Fruit fly (Drosophila melanogaster) whole organism, embryonic: ENCODE results near the gene Spn38F.

Source experiments
- ATbp ChIP-seq: fragments of 200-800 bp; sonication (Bioruptor generic); optimal IDR thresholded peaks from 2 replicates; lab custom pipeline; 2017; ENCODE audit warnings: missing biosample characterization, mild to moderate bottlenecking, missing genetic modification characterization, missing genetic modification reagents
- Ada2b ChIP-seq: fragments of 200-800 bp; sonication (Bioruptor generic); IDR thresholded peaks from 2 replicates; pipeline ENCODE4 v1.3.6; 2022; ENCODE audit warnings: missing biosample characterization, missing genetic modification characterization
- CG10267 ChIP-seq: fragments of 200-800 bp; sonication (Bioruptor generic); optimal IDR thresholded peaks from 2 replicates; lab custom pipeline; 2018; ENCODE audit warnings: missing biosample characterization, mild to moderate bottlenecking, missing genetic modification characterization, moderate library complexity
- CG11504 ChIP-seq: fragments of 200-800 bp; sonication (Bioruptor generic); optimal IDR thresholded peaks from 3 replicates; lab custom pipeline; 2019; ENCODE audit warnings: missing biosample characterization, mild to moderate bottlenecking, missing genetic modification characterization, moderate library complexity
- CG11695 ChIP-seq: fragments of 200-800 bp; sonication (Bioruptor generic); IDR thresholded peaks from 3 replicates; pipeline ENCODE4 v1.3.6; 2022; ENCODE audit warnings: missing biosample characterization, missing genetic modification characterization
- CG12236 ChIP-seq: fragments of 200-800 bp; sonication (Bioruptor generic); optimal IDR thresholded peaks from 2 replicates; lab custom pipeline; 2016; ENCODE audit warnings: missing biosample characterization, missing genetic modification characterization
- CG12659 ChIP-seq: fragments of 200-800 bp; sonication (Bioruptor generic); optimal IDR thresholded peaks from 3 replicates; lab custom pipeline; 2017; ENCODE audit warnings: mild to moderate bottlenecking, missing biosample characterization, missing genetic modification reagents, missing genetic modification characterization
- CG14014 ChIP-seq: fragments of 200-800 bp; sonication (Bioruptor generic); IDR thresholded peaks from 2 replicates; pipeline ENCODE4 v1.3.6; 2022; ENCODE audit warnings: missing biosample characterization, missing genetic modification characterization
- CG15479 ChIP-seq: fragments of 200-800 bp; sonication (Bioruptor generic); optimal IDR thresholded peaks from 3 replicates; lab custom pipeline; 2019; ENCODE audit warnings: missing biosample characterization, mild to moderate bottlenecking, missing genetic modification characterization, moderate library complexity
- CG15601 ChIP-seq: fragments of 200-800 bp; sonication (Bioruptor generic); optimal IDR thresholded peaks from 3 replicates; lab custom pipeline; 2019; ENCODE audit warnings: missing biosample characterization, mild to moderate bottlenecking, missing genetic modification characterization, moderate library complexity
- CG17186 ChIP-seq: fragments of 200-800 bp; sonication (Bioruptor generic); optimal IDR thresholded peaks from 3 replicates; lab custom pipeline; 2017; ENCODE audit warnings: missing biosample characterization, missing genetic modification reagents, missing genetic modification characterization
- CG1832 ChIP-seq: fragments of 200-800 bp; sonication (Bioruptor generic); optimal IDR thresholded peaks from 2 replicates; lab custom pipeline; 2017; ENCODE audit warnings: missing biosample characterization, mild to moderate bottlenecking, missing genetic modification characterization, inconsistent platforms
- CG2129 ChIP-seq: fragments of 200-800 bp; sonication (Bioruptor generic); IDR thresholded peaks from 2 replicates; pipeline ENCODE4 v1.3.6; 2022; ENCODE audit warnings: missing biosample characterization, missing genetic modification characterization; ENCODE audit not compliant: partially characterized antibody
- CG2875 ChIP-seq: fragments of 200-800 bp; sonication (Bioruptor generic); optimal IDR thresholded peaks from 2 replicates; lab custom pipeline; 2017; ENCODE audit warnings: missing biosample characterization, mild to moderate bottlenecking, missing genetic modification characterization, missing genetic modification reagents
- CG30403 ChIP-seq: fragments of 200-800 bp; sonication (Bioruptor generic); optimal IDR thresholded peaks from 3 replicates; lab custom pipeline; 2016; ENCODE audit warnings: missing biosample characterization, missing genetic modification characterization
- CG32772 ChIP-seq: fragments of 200-800 bp; sonication (Bioruptor generic); IDR thresholded peaks from 2 replicates; pipeline ENCODE4 v1.3.6; 2022; ENCODE audit warnings: missing biosample characterization, missing genetic modification characterization
- CG34376 ChIP-seq: fragments of 200-800 bp; sonication (Bioruptor generic); optimal IDR thresholded peaks from 2 replicates; lab custom pipeline; 2018; ENCODE audit warnings: missing biosample characterization, mild to moderate bottlenecking, missing genetic modification characterization
- CG6765 ChIP-seq: fragments of 200-800 bp; sonication (Bioruptor generic); optimal IDR thresholded peaks from 3 replicates; lab custom pipeline; 2017; ENCODE audit warnings: missing biosample characterization, mild to moderate bottlenecking, missing genetic modification characterization
- CG7556 ChIP-seq: fragments of 200-800 bp; sonication (Bioruptor generic); optimal IDR thresholded peaks from 2 replicates; lab custom pipeline; 2017; ENCODE audit warnings: missing biosample characterization, mild to moderate bottlenecking, missing genetic modification characterization
- CG8388 ChIP-seq: fragments of 200-800 bp; sonication (Bioruptor generic); optimal IDR thresholded peaks from 2 replicates; lab custom pipeline; 2019; ENCODE audit warnings: missing biosample characterization, mild to moderate bottlenecking, missing genetic modification characterization, moderate library complexity
- CG9797 ChIP-seq: fragments of 200-800 bp; sonication (Bioruptor generic); optimal IDR thresholded peaks from 3 replicates; lab custom pipeline; 2018; ENCODE audit warnings: missing biosample characterization, mild to moderate bottlenecking, missing genetic modification characterization
- Camta ChIP-seq: fragments of 200-800 bp; sonication (Bioruptor generic); optimal IDR thresholded peaks from 2 replicates; lab custom pipeline; 2016; ENCODE audit warnings: missing biosample characterization, missing genetic modification characterization
- D19A ChIP-seq: fragments of 200-800 bp; optimal IDR thresholded peaks from 3 replicates; lab custom pipeline; 2019; ENCODE audit warnings: missing biosample characterization, mild to moderate bottlenecking, missing genetic modification characterization, moderate library complexity
- Dip3 ChIP-seq: fragments of 200-800 bp; sonication (Bioruptor generic); optimal IDR thresholded peaks from 3 replicates; lab custom pipeline; 2016; ENCODE audit warnings: missing biosample characterization, missing genetic modification characterization
- Fer1 ChIP-seq: fragments of 200-800 bp; sonication (Bioruptor generic); optimal IDR thresholded peaks from 2 replicates; lab custom pipeline; 2017; ENCODE audit warnings: missing biosample characterization, mild to moderate bottlenecking, missing genetic modification characterization
- H2.0 ChIP-seq: fragments of 200-800 bp; sonication (Bioruptor generic); IDR thresholded peaks from 2 replicates; pipeline ENCODE4 v1.3.6; 2022; ENCODE audit warnings: missing biosample characterization, missing genetic modification characterization
- Hr78 ChIP-seq, 2 experiments: fragments of 200-800 bp in 1 of 2; fragments of >200 bp in 1 of 2; sonication (Bioruptor generic) in 1 of 2; optimal IDR thresholded peaks; 2 replicates each; lab custom pipeline; 2017 to 2019; ENCODE audit warnings: missing biosample characterization in 2 of 2, missing genetic modification characterization in 2 of 2, mild to moderate bottlenecking in 1 of 2, moderate library complexity in 1 of 2
- NfI ChIP-seq: fragments of 200-800 bp; sonication (Bioruptor generic); optimal IDR thresholded peaks from 3 replicates; lab custom pipeline; 2018; ENCODE audit warnings: missing biosample characterization, mild to moderate bottlenecking, missing genetic modification characterization, moderate library complexity
- Poxn ChIP-seq: fragments of 200-800 bp; sonication (Bioruptor generic); IDR thresholded peaks from 2 replicates; pipeline ENCODE4 v1.3.6; 2022; ENCODE audit warnings: missing biosample characterization, missing genetic modification characterization
- Ravus ChIP-seq: fragments of 200-800 bp; sonication (Bioruptor generic); IDR thresholded peaks from 2 replicates; pipeline ENCODE4 v1.3.6; 2022; ENCODE audit warnings: missing biosample characterization, missing genetic modification characterization
- Six4 ChIP-seq: fragments of 200-800 bp; sonication (Bioruptor generic); optimal IDR thresholded peaks from 2 replicates; lab custom pipeline; 2016; ENCODE audit warnings: missing biosample characterization, missing genetic modification characterization
- Sox102F ChIP-seq: fragments of 200-800 bp; sonication (Bioruptor generic); optimal IDR thresholded peaks from 2 replicates; lab custom pipeline; 2018; ENCODE audit warnings: missing biosample characterization, mild to moderate bottlenecking, missing genetic modification characterization, moderate library complexity
- Sry-β ChIP-seq: fragments of 200-800 bp; sonication (Bioruptor generic); optimal IDR thresholded peaks from 2 replicates; lab custom pipeline; 2018; ENCODE audit warnings: missing biosample characterization, mild to moderate bottlenecking, missing genetic modification characterization, moderate library complexity
- ara ChIP-seq: fragments of 200-800 bp; sonication (Bioruptor generic); IDR thresholded peaks from 2 replicates; pipeline ENCODE4 v1.3.6; 2022; ENCODE audit warnings: missing biosample characterization, missing genetic modification characterization
- bigmax ChIP-seq: fragments of 200-800 bp; sonication (Bioruptor generic); optimal IDR thresholded peaks from 2 replicates; lab custom pipeline; 2018; ENCODE audit warnings: missing biosample characterization, mild to moderate bottlenecking, missing genetic modification characterization
- caup ChIP-seq: fragments of 200-800 bp; sonication (Bioruptor generic); optimal IDR thresholded peaks from 3 replicates; lab custom pipeline; 2017; ENCODE audit warnings: missing biosample characterization, mild to moderate bottlenecking, missing genetic modification characterization, moderate library complexity; ENCODE audit not compliant: severe bottlenecking
- chif ChIP-seq, 2 experiments: fragments of 200-800 bp; sonication (Bioruptor generic); optimal IDR thresholded peaks; 3 replicates each; lab custom pipeline; 2016; ENCODE audit warnings: missing biosample characterization in 2 of 2, missing genetic modification characterization in 2 of 2
- chm ChIP-seq: fragments of 200-800 bp; sonication (Bioruptor generic); IDR thresholded peaks from 2 replicates; pipeline ENCODE4 v1.3.6; 2022; ENCODE audit warnings: missing biosample characterization, missing genetic modification characterization
- fd96Cb ChIP-seq: fragments of 200-800 bp; sonication (Bioruptor generic); optimal IDR thresholded peaks from 2 replicates; lab custom pipeline; 2018; ENCODE audit warnings: missing biosample characterization, mild to moderate bottlenecking, missing genetic modification characterization, moderate library complexity
- fru ChIP-seq: fragments of >200 bp; optimal IDR thresholded peaks from 2 replicates; lab custom pipeline; 2017
- insv ChIP-seq, 2 experiments: fragments of 200-800 bp; sonication (Bioruptor generic); optimal IDR thresholded peaks; 3 replicates each; lab custom pipeline; 2016 to 2018; ENCODE audit warnings: missing biosample characterization in 2 of 2, missing genetic modification characterization in 2 of 2
- lmd ChIP-seq: fragments of 200-800 bp; sonication (Bioruptor generic); IDR thresholded peaks from 2 replicates; pipeline ENCODE4 v1.3.6; 2022; ENCODE audit warnings: missing biosample characterization, missing genetic modification characterization
- lov ChIP-seq, 2 experiments: fragments of 200-800 bp in 1 of 2; fragments of >200 bp in 1 of 2; sonication (Bioruptor generic) in 1 of 2; IDR thresholded peaks in 1 of 2; optimal IDR thresholded peaks in 1 of 2; 2 replicates in 1 of 2; 3 replicates in 1 of 2; pipeline versions ENCODE4 v1.3.6 to Lab custom; 2017 to 2022; ENCODE audit warnings: missing biosample characterization in 1 of 2, missing genetic modification characterization in 1 of 2
- pfk ChIP-seq: fragments of 200-800 bp; sonication (Bioruptor generic); optimal IDR thresholded peaks from 2 replicates; lab custom pipeline; 2018; ENCODE audit warnings: missing biosample characterization, mild to moderate bottlenecking, missing genetic modification characterization, moderate library complexity
- sens ChIP-seq: fragments of 200-800 bp; sonication (Bioruptor generic); peaks from one replicate; lab custom pipeline; 2016; ENCODE audit warnings: missing biosample characterization, missing genetic modification characterization
- so ChIP-seq: fragments of 200-800 bp; sonication (Bioruptor generic); IDR thresholded peaks from 3 replicates; pipeline ENCODE4 v1.3.6; 2022; ENCODE audit warnings: missing biosample characterization, missing genetic modification characterization
- unc-4 ChIP-seq: fragments of 200-800 bp; sonication (Bioruptor generic); IDR thresholded peaks from 2 replicates; pipeline ENCODE4 v1.3.6; 2022; ENCODE audit warnings: missing biosample characterization, missing genetic modification characterization; ENCODE audit not compliant: partially characterized antibody
- z ChIP-seq: fragments of 200-800 bp; sonication (Bioruptor generic); IDR thresholded peaks from 3 replicates; pipeline ENCODE4 v1.3.6; 2022; ENCODE audit warnings: missing biosample characterization, missing genetic modification characterization

The Spn38F gene

dm6 chr2L:20805624-20806339 lies 32.0 kb downstream of the Spn38F start (continued):
- TF ChIP-seq CG6765 (GFP tag; lab: Kevin White, UChicago) (peak; percentile 93), ATbp (GFP tag; lab: Kevin White, UChicago) (peak; percentile 93), CG12236 (GFP tag; lab: Kevin White, UChicago) (peak; percentile 47), chif (GFP tag; optimal IDR thresholded peaks at IDR 0.05; lab: Kevin White, UChicago) (peak; percentile 83 to 84), CG12659 (peak; percentile 97), z (GFP tag; lab: Robert Waterston, UW) (peak; percentile 61; the same call in 1 of the 3 replicates), CG8388 (GFP tag; lab: Kevin White, UChicago) (peak; percentile 95), Sry-β (GFP tag; lab: Kevin White, UChicago) (peak; percentile 45), sens (GFP tag; lab: Kevin White, UChicago) (peak; percentile 94), ara (GFP tag; lab: Robert Waterston, UW) (peak; percentile 93), Fer1 (peak; percentile 98), unc-4 (peak; percentile 15; the same call in 1 of the 2 replicates), lov (optimal IDR thresholded peaks at IDR 0.05; lab: Kevin White, UChicago) (no peak), lov (GFP tag; IDR thresholded peaks at IDR 0.05; lab: Robert Waterston, UW) (peak; percentile 91), Poxn (peak; percentile 87), Hr78 (GFP tag; optimal IDR thresholded peaks at IDR 0.05; lab: Kevin White, UChicago) (peak in 1 of 2 experiments; percentile 81), CG11504 (peak; percentile 95), D19A (tag; lab: Kevin White, UChicago) (peak; percentile 92), so (peak; percentile 97), bigmax (GFP tag; lab: Kevin White, UChicago) (peak; percentile 64), Six4 (GFP tag; lab: Kevin White, UChicago) (peak; percentile 88), CG15479 (GFP tag; lab: Kevin White, UChicago) (no peak), Camta (GFP tag; lab: Kevin White, UChicago) (peak; percentile 74), CG30403 (GFP tag; lab: Kevin White, UChicago) (peak; percentile 96), insv (GFP tag; optimal IDR thresholded peaks at IDR 0.05; lab: Kevin White, UChicago) (peak in 1 of 2 experiments; percentile 54), lmd (GFP tag; lab: Robert Waterston, UW) (peak; percentile 96), CG15601 (peak; percentile 89), caup (GFP tag; lab: Kevin White, UChicago) (peak; percentile 94), CG10267 (peak; percentile 90), H2.0 (GFP tag; lab: Robert Waterston, UW) (peak; percentile 93), CG2875 (GFP tag; lab: Kevin White, UChicago) (peak; percentile 95), CG2129 (GFP tag; lab: Robert Waterston, UW) (no peak), fd96Cb (tag; lab: Kevin White, UChicago) (peak; percentile 92), CG14014 (peak; percentile 96), CG32772 (GFP tag; lab: Robert Waterston, UW) (peak; percentile 94), CG34376 (GFP tag; lab: Kevin White, UChicago) (peak; percentile 92), Ravus (GFP tag; lab: Robert Waterston, UW) (peak; percentile 93), NfI (GFP tag; lab: Kevin White, UChicago) (peak; percentile 94), CG7556 (GFP tag; lab: Kevin White, UChicago) (peak; percentile 97), chm (GFP tag; lab: Robert Waterston, UW) (peak; percentile 90), CG17186 (GFP tag; lab: Kevin White, UChicago) (peak; percentile 54), pfk (GFP tag; lab: Kevin White, UChicago) (no peak), CG1832 (GFP tag; lab: Kevin White, UChicago) (no peak), CG9797 (GFP tag; lab: Kevin White, UChicago) (peak; percentile 35), fru (lab: Kevin White, UChicago) (no peak), Sox102F (GFP tag; lab: Kevin White, UChicago) (peak; percentile 97), CG11695 (peak; percentile 95), Dip3 (peak; percentile 85), Ada2b (GFP tag; lab: Robert Waterston, UW) (peak; percentile 94)
